Fruit fly (Drosophila melanogaster) whole organism, adult: ENCODE measurements around the gene glu.

Experiments used
- CG11617 ChIP-seq: fragments of 200-800 bp; sonication (Bioruptor generic); optimal IDR thresholded peaks from 2 replicates; lab custom pipeline; 2017; ENCODE audit warnings: mild to moderate bottlenecking, missing biosample characterization, missing genetic modification reagents, missing genetic modification characterization
- CG14711 ChIP-seq: fragments of 200-800 bp; sonication (Bioruptor generic); optimal IDR thresholded peaks from 2 replicates; lab custom pipeline; 2018; ENCODE audit warnings: missing biosample characterization, mild to moderate bottlenecking, missing genetic modification characterization, moderate library complexity
- CG7101 ChIP-seq: fragments of 200-800 bp; sonication (Bioruptor generic); optimal IDR thresholded peaks from 2 replicates; lab custom pipeline; 2018; ENCODE audit warnings: missing biosample characterization, mild to moderate bottlenecking, missing genetic modification characterization, moderate library complexity
- Hr96 ChIP-seq: fragments of 200-800 bp; sonication (Bioruptor generic); optimal IDR thresholded peaks from 2 replicates; lab custom pipeline; 2016; ENCODE audit warnings: missing biosample characterization, missing genetic modification characterization
- Mnt ChIP-seq: fragments of 200-800 bp; sonication (Bioruptor generic); optimal IDR thresholded peaks from 2 replicates; lab custom pipeline; 2016; ENCODE audit warnings: missing biosample characterization, mild to moderate bottlenecking, missing genetic modification characterization
- bab1 ChIP-seq: fragments of 200-800 bp; sonication (Bioruptor generic); optimal IDR thresholded peaks from 3 replicates; lab custom pipeline; 2019; ENCODE audit warnings: missing biosample characterization, mild to moderate bottlenecking, missing genetic modification characterization, moderate library complexity
- cnc ChIP-seq, 2 experiments: fragments of >200 bp; optimal IDR thresholded peaks; 2 replicates each; lab custom pipeline; 2017
- kay ChIP-seq: fragments of 200-800 bp; sonication (Bioruptor generic); peaks from one replicate; lab custom pipeline; 2016; ENCODE audit warnings: missing biosample characterization, missing genetic modification characterization, borderline replicate concordance
- pad ChIP-seq: fragments of 200-800 bp; sonication (Bioruptor generic); optimal IDR thresholded peaks from 3 replicates; lab custom pipeline; 2017; ENCODE audit warnings: missing biosample characterization, missing genetic modification characterization, mild to moderate bottlenecking, moderate library complexity, missing genetic modification reagents
- tj ChIP-seq: fragments of 200-800 bp; sonication (Bioruptor generic); optimal IDR thresholded peaks from 3 replicates; lab custom pipeline; 2017; ENCODE audit warnings: missing biosample characterization, mild to moderate bottlenecking, missing genetic modification characterization, moderate library complexity

The glu gene

dm6 chr2L:16683958-16684877, 54.0 kb downstream of the glu start, which contains the start of gene CG31807:
Gene CG31807, minus strand, starts transcription at chr2L:16684008.
- TF ChIP-seq cnc (optimal IDR thresholded peaks at IDR 0.05; lab: Kevin White, UChicago) (no peak), tj (peak; percentile 74), CG14711 (peak; percentile 46), CG11617 (peak; percentile 19), kay (GFP tag; lab: Kevin White, UChicago) (peak; percentile 6), pad (peak; percentile 32), Hr96 (GFP tag; lab: Kevin White, UChicago) (peak; percentile 45), bab1 (GFP tag; lab: Kevin White, UChicago) (peak; percentile 92), CG7101 (tag; lab: Kevin White, UChicago) (peak; percentile 64), Mnt (GFP tag; lab: Kevin White, UChicago) (no peak)
